Worm (Caenorhabditis elegans) whole organism, early embryonic: Measurements from ENCODE around the gene Y76B12C.4.

ENCODE experiments used
- B0310.2 ChIP-seq: sonication (generic microtip); optimal IDR thresholded peaks from 2 replicates; lab custom pipeline; 2016; ENCODE audit warnings: mild to moderate bottlenecking, missing genetic modification characterization, missing compliant biosample characterization
- aly-1 ChIP-seq: sonication (generic microtip); optimal IDR thresholded peaks from 2 replicates; lab custom pipeline; 2016; ENCODE audit warnings: missing genetic modification characterization, missing compliant biosample characterization
- ama-1 ChIP-seq: fragments of 150-350 bp; optimal IDR thresholded peaks from 2 replicates; lab custom pipeline; 2014
- hmbx-1 ChIP-seq: sonication (generic microtip); optimal IDR thresholded peaks from 2 replicates; lab custom pipeline; 2016; ENCODE audit warnings: mild to moderate bottlenecking, missing genetic modification characterization, missing compliant biosample characterization
- pes-1 ChIP-seq: fragments of 200-800 bp; sonication (Bioruptor generic); IDR thresholded peaks from 2 replicates; pipeline ENCODE4 v1.3.6; 2022; ENCODE audit warnings: missing genetic modification reagents, missing genetic modification characterization, missing compliant biosample characterization
- scrt-1 ChIP-seq: fragments of 200-800 bp; sonication (Bioruptor generic); IDR thresholded peaks from 2 replicates; pipeline ENCODE4 v1.3.6; 2022; ENCODE audit warnings: missing genetic modification characterization, missing compliant biosample characterization
- sea-1 ChIP-seq: fragments of 200-800 bp; sonication (Bioruptor generic); conservative IDR thresholded peaks from 2 replicates; pipeline ENCODE4 v1.3.6; 2022; ENCODE audit warnings: missing genetic modification characterization, missing compliant biosample characterization
- tbx-11 ChIP-seq: fragments of 200-800 bp; sonication (Bioruptor generic); IDR thresholded peaks from 2 replicates; pipeline ENCODE4 v1.3.6; 2022; ENCODE audit warnings: missing genetic modification characterization, missing compliant biosample characterization
- tbx-37 ChIP-seq: fragments of 200-800 bp; sonication (Bioruptor generic); conservative IDR thresholded peaks from 2 replicates; pipeline ENCODE4 v1.3.6; 2022; ENCODE audit warnings: missing genetic modification reagents, missing genetic modification characterization, missing compliant biosample characterization

- TF ChIP-seq sea-1 (GFP tag; lab: Robert Waterston, UW), result no peak
- TF ChIP-seq scrt-1, result no peak
- TF ChIP-seq pes-1, result no peak
- no peak for TF ChIP-seq tbx-11 (GFP tag; lab: Robert Waterston, UW)
- no peak for TF ChIP-seq ama-1 (lab: Kevin White, UChicago)
- no peak for TF ChIP-seq hmbx-1 (tag; lab: Kevin White, UChicago)
- no peak for TF ChIP-seq B0310.2 (tag; lab: Kevin White, UChicago)
- TF ChIP-seq tbx-37 (GFP tag; lab: Robert Waterston, UW), result no peak
- no peak for TF ChIP-seq aly-1 (tag; lab: Kevin White, UChicago)
Observed at ce11 chrIV:1971078-1971477, 1.1 kb downstream of the Y76B12C.4 start.
